Fruit fly (Drosophila melanogaster): ENCODE measurements around the gene Rpn9.

- TF ChIP-seq Pif1B (GFP tag; optimal IDR thresholded peaks at IDR 0.05) (no peak), CG14655 (GFP tag; optimal IDR thresholded peaks at IDR 0.05) (no peak), CG8159 (tag; optimal IDR thresholded peaks at IDR 0.05) (no peak), CG34367 (tag; optimal IDR thresholded peaks at IDR 0.05) (no peak), EcR (GFP tag; optimal IDR thresholded peaks at IDR 0.05) (no peak), CG8301 (tag; optimal IDR thresholded peaks at IDR 0.05) (no peak), Ets98B (GFP tag; IDR thresholded peaks at IDR 0.05) (no peak), CG12605 (GFP tag; IDR thresholded peaks at IDR 0.05) (no peak), CG9948 (tag; optimal IDR thresholded peaks at IDR 0.05) (no peak), CG32121 (GFP tag; IDR thresholded peaks at IDR 0.05) (no peak), CG15710 (tag; optimal IDR thresholded peaks at IDR 0.05) (no peak)
Measured at dm6 chr3R:23763015-23763414, 29.8 kb upstream of the Rpn9 start, which contains the start of gene udt.
